Worm (Caenorhabditis elegans): ENCODE measurements around the gene srh-34.
A peak's percentile ranks its signal among the peaks of the same experiment; 100 is the strongest.

Gene srh-34

ce11 chrV:472589-472988 lies 26.1 kb upstream of the srh-34 start, which contains the start of gene srt-31:
TSS of gene srt-31 (plus strand) at chrV:472889.
- TF ChIP-seq pha-4 (tag; optimal IDR thresholded peaks at IDR 0.05) (no peak), nhr-237 (tag; optimal IDR thresholded peaks at IDR 0.05) (no peak), nhr-12 (tag; optimal IDR thresholded peaks at IDR 0.05) (no peak), nhr-23 (tag; optimal IDR thresholded peaks at IDR 0.05) (no peak), nhr-11 (tag; optimal IDR thresholded peaks at IDR 0.05) (no peak), mml-1 (tag; optimal IDR thresholded peaks at IDR 0.05) (no peak), nhr-77 (tag; optimal IDR thresholded peaks at IDR 0.05) (no peak), unc-62 (GFP tag; optimal IDR thresholded peaks at IDR 0.05) (no peak), lin-15B (tag; optimal IDR thresholded peaks at IDR 0.05) (no peak), tbx-2 (tag; optimal IDR thresholded peaks at IDR 0.05) (no peak), ztf-4 (tag; optimal IDR thresholded peaks at IDR 0.05) (no peak), nhr-43 (tag; optimal IDR thresholded peaks at IDR 0.05; ENCODE audit: poor library complexity, severe bottlenecking) (no peak), unc-39 (tag; optimal IDR thresholded peaks at IDR 0.05) (no peak), lin-39 (tag; optimal IDR thresholded peaks at IDR 0.05) (no peak)

DNA sequence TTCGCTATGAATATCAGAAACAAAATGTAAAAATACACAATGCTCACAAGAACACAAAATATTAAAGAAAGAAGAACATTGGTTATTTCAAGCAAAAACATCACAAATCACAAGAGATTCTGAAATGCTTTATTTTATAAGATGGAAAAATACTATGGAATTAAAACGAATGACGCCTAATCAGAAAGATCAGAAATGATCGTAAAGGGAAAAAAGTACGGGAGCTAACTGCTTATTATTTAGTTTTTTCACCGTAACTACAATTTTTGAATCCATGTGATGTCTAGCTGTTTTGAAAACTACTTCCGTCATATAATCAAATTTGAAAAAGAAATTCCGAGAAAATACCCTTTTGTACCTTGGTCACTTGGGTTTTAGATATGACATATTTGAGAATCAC lies 22.0 kb upstream of the srh-34 start, which contains the start of gene srbc-57:
Gene srbc-57, minus strand, starts transcription at position 101 of the 400 bp plus-strand sequence.
- TF ChIP-seq nhr-25 (tag; optimal IDR thresholded peaks at IDR 0.05), result no peak
- TF ChIP-seq ceh-16 (tag; optimal IDR thresholded peaks at IDR 0.05), result no peak
- TF ChIP-seq snpc-4 (tag; optimal IDR thresholded peaks at IDR 0.05), result no peak
- TF ChIP-seq elt-3 (tag; optimal IDR thresholded peaks at IDR 0.05), result no peak
- TF ChIP-seq ceh-28 (tag; optimal IDR thresholded peaks at IDR 0.05), result no peak
- no peak for TF ChIP-seq fkh-2 (tag; optimal IDR thresholded peaks at IDR 0.05)
- TF ChIP-seq nfya-1 (tag; optimal IDR thresholded peaks at IDR 0.05; ENCODE audit: insufficient read depth), result no peak
- TF ChIP-seq egl-27 (tag; optimal IDR thresholded peaks at IDR 0.05), result no peak
- TF ChIP-seq ceh-9 (tag; optimal IDR thresholded peaks at IDR 0.05), result no peak
- TF ChIP-seq nhr-237 (tag; optimal IDR thresholded peaks at IDR 0.05), result no peak
- TF ChIP-seq daf-12 (tag; optimal IDR thresholded peaks at IDR 0.05), result no peak
- TF ChIP-seq elt-2 (tag; optimal IDR thresholded peaks at IDR 0.05), result no peak
- no peak for TF ChIP-seq tbx-2 (tag; optimal IDR thresholded peaks at IDR 0.05)
- no peak for TF ChIP-seq lsy-12 (tag; optimal IDR thresholded peaks at IDR 0.05)
- no peak for TF ChIP-seq R02D3.7 (tag; optimal IDR thresholded peaks at IDR 0.05)

- TF ChIP-seq lsy-12 (tag; optimal IDR thresholded peaks at IDR 0.05), result no peak
- TF ChIP-seq snpc-4 (tag; optimal IDR thresholded peaks at IDR 0.05), result no peak
- TF ChIP-seq nhr-28 (tag; optimal IDR thresholded peaks at IDR 0.05), result no peak
- no peak for TF ChIP-seq nhr-25 (tag; optimal IDR thresholded peaks at IDR 0.05)
- no peak for TF ChIP-seq jun-1 (tag; optimal IDR thresholded peaks at IDR 0.05)
- TF ChIP-seq eor-1 (tag; optimal IDR thresholded peaks at IDR 0.05), result no peak
- no peak for TF ChIP-seq pha-4 (tag; optimal IDR thresholded peaks at IDR 0.05)
- TF ChIP-seq ceh-82 (tag; optimal IDR thresholded peaks at IDR 0.05), result no peak
These were observed 21.0 kb upstream of the srh-34 start for ce11 chrV:467507-467906.

DNA sequence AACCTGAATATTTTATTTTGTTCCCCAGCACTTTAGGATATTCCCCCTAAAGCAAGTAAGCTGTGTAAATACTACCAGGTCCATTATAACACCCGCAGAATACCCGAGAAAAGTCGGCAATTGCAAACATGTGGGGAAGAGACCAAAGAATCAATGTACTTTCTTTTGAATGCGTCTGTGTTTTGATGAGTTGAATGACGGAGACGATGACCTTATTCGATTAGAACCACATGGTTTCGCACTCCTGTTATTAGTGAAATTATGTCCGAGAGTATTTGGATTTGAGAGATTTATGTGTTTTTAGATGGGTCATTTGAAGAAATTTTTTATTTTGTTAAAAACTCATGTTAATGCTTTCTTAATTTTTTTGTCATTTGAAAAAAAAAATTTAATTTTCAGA lies 18.9 kb upstream of the srh-34 start:
- TF ChIP-seq ama-1 (optimal IDR thresholded peaks at IDR 0.05) (no peak), ceh-28 (tag; optimal IDR thresholded peaks at IDR 0.05) (no peak), nhr-25 (tag; optimal IDR thresholded peaks at IDR 0.05) (peak; percentile 42), nhr-76 (tag; optimal IDR thresholded peaks at IDR 0.05) (no peak), nhr-11 (tag; optimal IDR thresholded peaks at IDR 0.05) (no peak), nhr-23 (tag; optimal IDR thresholded peaks at IDR 0.05) (peak; percentile 33), lin-39 (tag; optimal IDR thresholded peaks at IDR 0.05) (no peak)

- TF ChIP-seq pqm-1 (tag; optimal IDR thresholded peaks at IDR 0.05) (peak; percentile 59), skn-1 (tag; optimal IDR thresholded peaks at IDR 0.05) (no peak), aly-2 (tag; optimal IDR thresholded peaks at IDR 0.05) (no peak), fkh-2 (tag; optimal IDR thresholded peaks at IDR 0.05) (no peak), lsy-12 (tag; optimal IDR thresholded peaks at IDR 0.05) (no peak), ama-1 (optimal IDR thresholded peaks at IDR 0.05) (no peak), elt-2 (tag; optimal IDR thresholded peaks at IDR 0.05) (peak; percentile 44), ztf-4 (tag; optimal IDR thresholded peaks at IDR 0.05) (no peak), egl-27 (tag; optimal IDR thresholded peaks at IDR 0.05) (no peak), egl-5 (tag; optimal IDR thresholded peaks at IDR 0.05) (no peak), nhr-237 (tag; optimal IDR thresholded peaks at IDR 0.05) (no peak), nhr-43 (tag; optimal IDR thresholded peaks at IDR 0.05; ENCODE audit: poor library complexity, severe bottlenecking) (no peak), jun-1 (tag; optimal IDR thresholded peaks at IDR 0.05) (no peak), mdl-1 (tag; optimal IDR thresholded peaks at IDR 0.05) (no peak), ztf-11 (tag; optimal IDR thresholded peaks at IDR 0.05) (no peak), fkh-10 (GFP tag; optimal IDR thresholded peaks at IDR 0.05) (no peak), lin-39 (tag; optimal IDR thresholded peaks at IDR 0.05) (no peak), elt-3 (tag; optimal IDR thresholded peaks at IDR 0.05) (no peak), pha-4 (tag; optimal IDR thresholded peaks at IDR 0.05) (peak; percentile 65), nhr-12 (tag; optimal IDR thresholded peaks at IDR 0.05) (no peak), nhr-76 (tag; optimal IDR thresholded peaks at IDR 0.05) (no peak), snpc-4 (tag; optimal IDR thresholded peaks at IDR 0.05) (no peak)
These were observed 18.3 kb upstream of the srh-34 start, which contains the start of gene nhr-201 for ce11 chrV:464800-465199. TSS of gene nhr-201 (plus strand) at chrV:464828.
